Fruit fly (Drosophila melanogaster): Measurements from ENCODE around the gene CG4218.

DNA sequence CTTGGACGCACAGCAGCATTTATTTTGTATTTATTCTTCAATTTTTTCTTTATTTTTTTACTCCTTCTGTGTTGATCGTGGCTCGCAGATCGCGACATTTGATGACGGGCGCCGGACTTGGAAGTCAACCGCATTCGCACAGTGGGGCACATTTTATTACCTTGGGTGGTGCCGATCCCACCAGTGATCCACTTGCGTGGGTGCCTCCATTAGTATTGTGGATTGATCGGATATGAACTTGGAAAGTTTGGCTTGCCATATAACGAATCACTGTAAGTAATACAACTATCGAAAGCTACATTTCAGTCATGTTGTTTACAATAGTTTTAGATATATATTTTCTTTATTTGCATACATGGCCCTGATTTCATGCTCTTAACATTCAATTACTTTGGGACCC lies 32.5 kb downstream of the CG4218 start:
- TF ChIP-seq CG8478 (optimal IDR thresholded peaks at IDR 0.05) (no peak), pan (optimal IDR thresholded peaks at IDR 0.05) (no peak), psq (optimal IDR thresholded peaks at IDR 0.05) (no peak), usp (GFP tag; optimal IDR thresholded peaks at IDR 0.05) (no peak), Dll (optimal IDR thresholded peaks at IDR 0.05) (no peak), EcR (GFP tag; optimal IDR thresholded peaks at IDR 0.05) (no peak)
